Worm (Caenorhabditis elegans): ENCODE measurements around the gene gtf-2E1.

gtf-2E1 gene

DNA sequence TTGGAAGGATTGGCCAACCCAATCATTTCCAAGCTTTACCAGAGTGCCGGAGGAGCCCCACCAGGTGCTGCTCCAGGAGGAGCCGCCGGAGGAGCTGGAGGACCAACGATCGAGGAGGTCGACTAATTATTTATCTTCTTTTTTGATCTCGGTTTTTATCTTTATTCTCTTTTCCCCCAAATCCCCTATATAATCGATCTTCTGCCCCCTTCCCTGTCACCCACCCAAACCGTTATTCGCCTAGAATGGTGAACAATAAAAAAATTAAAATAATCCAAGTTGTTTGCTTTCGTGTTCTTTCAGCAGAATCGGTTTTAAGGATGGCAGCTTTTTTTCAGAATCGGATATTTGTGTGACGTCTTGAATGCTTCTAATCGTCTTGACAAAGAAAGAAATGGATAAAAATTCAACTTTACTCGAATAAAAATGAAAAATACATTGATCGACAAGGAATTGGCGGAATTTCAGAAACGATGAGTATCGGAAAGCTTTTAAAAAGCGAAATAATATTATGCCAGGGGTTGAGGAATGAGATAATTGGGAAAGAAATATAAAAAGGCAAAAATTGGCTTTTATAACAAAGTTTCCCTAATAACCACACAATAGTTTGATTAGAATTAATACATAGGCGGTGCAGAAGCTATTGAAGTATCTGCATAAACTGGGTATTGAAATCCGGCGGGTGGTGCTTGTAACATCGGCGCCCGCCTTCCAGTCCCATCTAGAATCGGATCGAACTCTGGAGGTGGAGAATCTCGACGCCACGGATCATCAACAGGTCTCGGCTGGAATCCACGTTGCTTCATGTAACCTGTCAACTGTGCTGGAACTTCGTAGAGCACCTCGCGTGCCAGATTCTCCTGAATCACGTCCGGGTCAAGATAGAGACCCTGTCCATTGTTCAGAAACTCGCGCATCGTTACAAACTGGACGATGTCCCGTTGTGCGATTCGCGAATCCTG lies 26.2 kb downstream of the gtf-2E1 start:
- TF ChIP-seq dmd-8 (GFP tag; IDR thresholded peaks at IDR 0.05) (peak; percentile 67), vab-7 (GFP tag; IDR thresholded peaks at IDR 0.05) (peak; percentile 70), spr-3 (GFP tag; optimal IDR thresholded peaks at IDR 0.05) (peak; percentile 38), snpc-1.2 (GFP tag; IDR thresholded peaks at IDR 0.05) (peak; percentile 93), ama-1 (optimal IDR thresholded peaks at IDR 0.05) (peak; percentile 98), dpl-1 (GFP tag; optimal IDR thresholded peaks at IDR 0.05) (peak; percentile 55), mep-1 (tag; optimal IDR thresholded peaks at IDR 0.05) (peak; percentile 89), T20F7.1 (GFP tag; optimal IDR thresholded peaks at IDR 0.05) (peak; percentile 85), egl-27 (tag; optimal IDR thresholded peaks at IDR 0.05) (no peak), lim-7 (GFP tag; IDR thresholded peaks at IDR 0.05) (peak; percentile 75; the same call in 1 of the 2 replicates), egl-43 (GFP tag; IDR thresholded peaks at IDR 0.05) (peak; percentile 81), nhr-48 (tag; optimal IDR thresholded peaks at IDR 0.05) (no peak), mxl-2 (GFP tag; conservative IDR thresholded peaks at IDR 0.05) (peak; percentile 31; the same call in 1 of the 2 replicates), daf-12 (tag; optimal IDR thresholded peaks at IDR 0.05) (no peak), zip-2 (tag; optimal IDR thresholded peaks at IDR 0.05) (peak; percentile 33), lin-38 (GFP tag; IDR thresholded peaks at IDR 0.05) (peak; percentile 81), ceh-32 (tag; optimal IDR thresholded peaks at IDR 0.05; ENCODE audit: poor library complexity) (no peak), dve-1 (tag; optimal IDR thresholded peaks at IDR 0.05; ENCODE audit: insufficient read depth) (peak; percentile 95), pqm-1 (tag; optimal IDR thresholded peaks at IDR 0.05) (no peak), php-3 (GFP tag; IDR thresholded peaks at IDR 0.05) (peak; percentile 50; the same call in 1 of the 2 replicates), T26A8.4 (GFP tag; IDR thresholded peaks at IDR 0.05) (peak; percentile 86), madf-5 (GFP tag; IDR thresholded peaks at IDR 0.05) (peak; percentile 62 to 71), nhr-6 (tag; optimal IDR thresholded peaks at IDR 0.05) (peak; percentile 61), tag-97 (GFP tag; IDR thresholded peaks at IDR 0.05) (no peak), unc-130 (GFP tag; optimal IDR thresholded peaks at IDR 0.05) (no peak), hmg-1.1 (GFP tag; IDR thresholded peaks at IDR 0.05) (peak; percentile 52), Y48G9A.11 (GFP tag; IDR thresholded peaks at IDR 0.05) (peak; percentile 32; the same call in 1 of the 2 replicates), unc-62 (GFP tag; optimal IDR thresholded peaks at IDR 0.05 in 1 of 2) (peak in 1 of 2 experiments; percentile 44), unc-62 (tag; optimal IDR thresholded peaks at IDR 0.05) (no peak), Y75B8A.6 (GFP tag; IDR thresholded peaks at IDR 0.05) (peak; percentile 89), nhr-28 (tag; optimal IDR thresholded peaks at IDR 0.05) (no peak), mdl-1 (tag; optimal IDR thresholded peaks at IDR 0.05) (no peak), nhr-42 (GFP tag; IDR thresholded peaks at IDR 0.05) (no peak), spr-1 (tag; optimal IDR thresholded peaks at IDR 0.05) (peak; percentile 56), daf-16 (GFP tag; optimal IDR thresholded peaks at IDR 0.05) (peak; percentile 0 to 46), daf-16 (tag; optimal IDR thresholded peaks at IDR 0.05) (peak; percentile 75), aha-1 (tag) (peak; percentile 95), nhr-76 (tag; optimal IDR thresholded peaks at IDR 0.05) (no peak), Y105C5A.15 (GFP tag; IDR thresholded peaks at IDR 0.05) (peak; percentile 94), ceh-82 (tag; optimal IDR thresholded peaks at IDR 0.05) (no peak), aly-2 (tag; optimal IDR thresholded peaks at IDR 0.05) (peak; percentile 99), lin-13 (GFP tag; optimal IDR thresholded peaks at IDR 0.05) (peak; percentile 89), pha-4 (GFP tag; IDR thresholded peaks at IDR 0.05) (peak; percentile 81), pha-4 (tag; optimal IDR thresholded peaks at IDR 0.05) (no peak), duxl-1 (tag; optimal IDR thresholded peaks at IDR 0.05; ENCODE audit: poor library complexity) (peak; percentile 32), ctbp-1 (GFP tag; IDR thresholded peaks at IDR 0.05) (peak; percentile 70), ceh-44 (GFP tag; IDR thresholded peaks at IDR 0.05) (no peak), F49E8.2 (tag; optimal IDR thresholded peaks at IDR 0.05; ENCODE audit: borderline replicate concordance) (peak; percentile 93), saeg-2 (GFP tag; IDR thresholded peaks at IDR 0.05) (0 out of 2 replicates have a peak, but pooled peaks have one; percentile 6), mxl-3 (GFP tag; optimal IDR thresholded peaks at IDR 0.05) (no peak)

Measured in whole organism, L4 larva.